Worm (Caenorhabditis elegans) whole organism, mixed stage, embryonic: ENCODE results near the gene C17E7.9.

Source experiments
- M03D4.4 ChIP-seq: sonication (generic microtip); optimal IDR thresholded peaks from 2 replicates; lab custom pipeline; 2017; ENCODE audit warnings: mild to moderate bottlenecking, missing genetic modification characterization, missing compliant biosample characterization
- blmp-1 ChIP-seq: fragments of 150-350 bp; optimal IDR thresholded peaks from 2 replicates; lab custom pipeline; 2014; ENCODE audit warnings: missing biosample characterization, missing genetic modification characterization
- ceh-43 ChIP-seq: fragments of 200-800 bp; sonication (Bioruptor generic); optimal IDR thresholded peaks from 2 replicates; lab custom pipeline; 2018; ENCODE audit warnings: mild to moderate bottlenecking, missing genetic modification characterization, moderate library complexity, missing compliant biosample characterization
- ceh-83 ChIP-seq: fragments of 200-800 bp; sonication (Bioruptor generic); optimal IDR thresholded peaks from 2 replicates; lab custom pipeline; 2018; ENCODE audit warnings: mild to moderate bottlenecking, missing genetic modification characterization, missing compliant biosample characterization
- drap-1 ChIP-seq: fragments of 200-800 bp; sonication (Bioruptor generic); optimal IDR thresholded peaks from 3 replicates; lab custom pipeline; 2018; ENCODE audit warnings: mild to moderate bottlenecking, missing genetic modification characterization, missing compliant biosample characterization
- elt-1 ChIP-seq: sonication (generic microtip); optimal IDR thresholded peaks from 2 replicates; lab custom pipeline; 2017; ENCODE audit warnings: missing genetic modification characterization, mild to moderate bottlenecking, missing compliant biosample characterization, antibody characterized with exemption, moderate library complexity, borderline replicate concordance; ENCODE audit not compliant: insufficient read depth
- elt-3 ChIP-seq: fragments of 150-350 bp; optimal IDR thresholded peaks from 2 replicates; lab custom pipeline; 2014; ENCODE audit warnings: missing biosample characterization, missing genetic modification characterization
- ham-2 ChIP-seq: fragments of 200-800 bp; sonication (Bioruptor generic); optimal IDR thresholded peaks from 2 replicates; lab custom pipeline; 2018; ENCODE audit warnings: mild to moderate bottlenecking, missing genetic modification characterization, missing compliant biosample characterization
- lin-13 ChIP-seq: fragments of 150-350 bp; optimal IDR thresholded peaks from 2 replicates; lab custom pipeline; 2014; ENCODE audit warnings: missing biosample characterization, missing genetic modification characterization
- lin-32 ChIP-seq: fragments of 200-800 bp; sonication (Bioruptor generic); optimal IDR thresholded peaks from 2 replicates; lab custom pipeline; 2018; ENCODE audit warnings: mild to moderate bottlenecking, missing genetic modification characterization, missing compliant biosample characterization
- lsy-2 ChIP-seq: fragments of 150-350 bp; optimal IDR thresholded peaks from 2 replicates; lab custom pipeline; 2014; ENCODE audit warnings: missing biosample characterization, missing genetic modification characterization
- mab-5 ChIP-seq: fragments of 150-350 bp; optimal IDR thresholded peaks from 2 replicates; lab custom pipeline; 2014; ENCODE audit warnings: missing biosample characterization, missing genetic modification characterization
- mep-1 ChIP-seq: fragments of 150-350 bp; optimal IDR thresholded peaks from 2 replicates; lab custom pipeline; 2017; ENCODE audit warnings: missing biosample characterization, missing genetic modification reagents, missing genetic modification characterization, inconsistent platforms
- mls-2 ChIP-seq: sonication (generic microtip); optimal IDR thresholded peaks from 2 replicates; lab custom pipeline; 2016; ENCODE audit warnings: mild to moderate bottlenecking, missing genetic modification characterization, moderate library complexity, missing compliant biosample characterization
- nhr-12 ChIP-seq: fragments of 150-350 bp; optimal IDR thresholded peaks from 2 replicates; lab custom pipeline; 2014; ENCODE audit warnings: missing biosample characterization, missing genetic modification characterization
- nhr-2 ChIP-seq: fragments of 150-350 bp; optimal IDR thresholded peaks from 2 replicates; lab custom pipeline; 2014; ENCODE audit warnings: missing biosample characterization, missing genetic modification characterization
- nhr-237 ChIP-seq: fragments of 150-350 bp; optimal IDR thresholded peaks from 2 replicates; lab custom pipeline; 2014; ENCODE audit warnings: missing biosample characterization, missing genetic modification characterization
- nhr-76 ChIP-seq: sonication (generic microtip); optimal IDR thresholded peaks from 2 replicates; lab custom pipeline; 2017; ENCODE audit warnings: missing biosample characterization, missing genetic modification characterization
- pha-4 ChIP-seq: fragments of 150-350 bp; optimal IDR thresholded peaks from 2 replicates; lab custom pipeline; 2018; ENCODE audit warnings: missing biosample characterization, missing genetic modification reagents, missing genetic modification characterization
- sem-2 ChIP-seq: fragments of 200-800 bp; sonication (Bioruptor generic); optimal IDR thresholded peaks from 2 replicates; lab custom pipeline; 2018; ENCODE audit warnings: mild to moderate bottlenecking, missing genetic modification characterization, missing compliant biosample characterization
- snpc-4 ChIP-seq: fragments of 150-350 bp; optimal IDR thresholded peaks from 2 replicates; lab custom pipeline; 2014; ENCODE audit warnings: missing biosample characterization, missing genetic modification characterization
- sptf-1 ChIP-seq: sonication (generic microtip); optimal IDR thresholded peaks from 2 replicates; lab custom pipeline; 2017; ENCODE audit warnings: mild to moderate bottlenecking, missing genetic modification characterization, moderate library complexity, missing compliant biosample characterization
- unc-120 ChIP-seq: sonication (generic microtip); optimal IDR thresholded peaks from 2 replicates; lab custom pipeline; 2017; ENCODE audit warnings: missing genetic modification characterization, missing compliant biosample characterization; ENCODE audit not compliant: poor library complexity, severe bottlenecking
- unc-39 ChIP-seq: fragments of 150-350 bp; optimal IDR thresholded peaks from 2 replicates; lab custom pipeline; 2014; ENCODE audit warnings: missing biosample characterization, missing genetic modification characterization
- unc-62 ChIP-seq: fragments of 150-350 bp; optimal IDR thresholded peaks from 2 replicates; lab custom pipeline; 2014; ENCODE audit warnings: missing biosample characterization, missing genetic modification reagents, missing genetic modification characterization
- zip-8 ChIP-seq: fragments of 150-350 bp; optimal IDR thresholded peaks from 2 replicates; lab custom pipeline; 2014; ENCODE audit warnings: missing biosample characterization, missing genetic modification characterization
- ztf-11 ChIP-seq: fragments of 150-350 bp; optimal IDR thresholded peaks from 2 replicates; lab custom pipeline; 2014; ENCODE audit warnings: missing biosample characterization, missing genetic modification characterization

Gene C17E7.9

DNA sequence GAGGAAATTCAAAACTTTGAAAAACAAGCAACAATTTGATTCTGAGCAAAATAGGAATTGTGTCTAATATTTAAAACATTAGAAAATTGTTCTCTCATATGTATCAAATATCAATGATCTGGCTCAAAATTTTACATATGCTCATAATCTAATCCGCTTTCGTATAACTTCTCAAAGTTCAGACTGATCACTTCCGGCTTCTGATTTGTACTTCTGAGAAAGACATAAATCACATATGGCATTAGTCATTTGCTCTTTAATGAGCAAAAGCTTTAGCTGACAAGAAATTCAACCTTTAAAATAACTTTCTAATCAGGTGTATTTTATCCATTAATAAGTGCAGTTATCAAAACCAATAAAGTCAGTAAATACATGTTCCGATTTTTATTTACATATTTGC lies 34.7 kb downstream of the C17E7.9 start:
- TF ChIP-seq nhr-12 (tag; lab: Kevin White, UChicago) (no peak), mab-5 (tag; lab: Kevin White, UChicago) (no peak), zip-8 (tag; lab: Kevin White, UChicago) (no peak), sem-2 (GFP tag; lab: Kevin White, UChicago) (no peak), mls-2 (tag; lab: Kevin White, UChicago) (no peak), nhr-76 (tag; lab: Kevin White, UChicago) (no peak), lsy-2 (no peak), elt-1 (tag; lab: Kevin White, UChicago) (no peak)

DNA sequence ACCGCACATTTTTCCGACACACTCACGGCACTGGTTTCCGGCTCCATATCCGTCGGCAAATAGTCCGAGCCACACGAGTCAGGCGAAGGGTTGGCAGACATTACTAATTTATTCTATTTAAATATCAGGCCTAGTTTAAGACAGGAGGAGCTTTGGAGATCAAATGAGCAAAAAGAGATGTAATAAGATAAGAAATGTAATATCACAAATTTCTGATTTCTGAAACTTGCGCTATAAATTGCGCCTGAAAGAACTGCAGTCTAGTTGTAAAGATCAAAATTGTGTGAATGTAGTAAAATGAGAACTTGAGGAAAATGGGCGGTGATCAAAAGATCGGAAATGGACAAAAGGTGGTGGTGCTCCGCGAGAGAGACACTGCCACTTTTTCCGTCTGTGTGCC lies 35.8 kb downstream of the C17E7.9 start, which contains the start of gene nhr-186:
Gene nhr-186, minus strand, starts transcription at position 101 of the 400 bp plus-strand sequence.
- TF ChIP-seq elt-3 (tag; lab: Kevin White, UChicago) (no peak), lsy-2 (no peak)
- TF ChIP-seq, all 35 proteins: peak for 0

DNA sequence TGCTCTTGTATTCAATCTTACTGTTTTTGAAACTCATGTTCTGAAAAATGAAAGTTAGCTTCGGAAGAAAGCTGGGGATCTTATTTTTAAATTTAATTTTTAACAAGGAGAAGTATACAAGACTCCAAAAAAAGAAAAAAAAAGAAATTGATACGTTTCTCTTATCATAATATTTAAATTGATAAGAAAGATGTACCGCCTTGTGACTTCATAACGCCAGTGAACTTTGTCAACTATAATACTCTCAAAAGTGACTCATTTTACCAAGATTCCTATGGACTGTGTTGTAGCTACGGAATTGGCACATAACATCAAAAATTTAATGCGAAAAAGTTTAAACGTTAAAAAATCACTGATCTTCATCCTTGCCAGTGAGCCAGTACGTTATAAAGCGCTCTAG lies 38.9 kb downstream of the C17E7.9 start:
- no peak for TF ChIP-seq nhr-2
- no peak for TF ChIP-seq ceh-43
- no peak for TF ChIP-seq ceh-83

DNA sequence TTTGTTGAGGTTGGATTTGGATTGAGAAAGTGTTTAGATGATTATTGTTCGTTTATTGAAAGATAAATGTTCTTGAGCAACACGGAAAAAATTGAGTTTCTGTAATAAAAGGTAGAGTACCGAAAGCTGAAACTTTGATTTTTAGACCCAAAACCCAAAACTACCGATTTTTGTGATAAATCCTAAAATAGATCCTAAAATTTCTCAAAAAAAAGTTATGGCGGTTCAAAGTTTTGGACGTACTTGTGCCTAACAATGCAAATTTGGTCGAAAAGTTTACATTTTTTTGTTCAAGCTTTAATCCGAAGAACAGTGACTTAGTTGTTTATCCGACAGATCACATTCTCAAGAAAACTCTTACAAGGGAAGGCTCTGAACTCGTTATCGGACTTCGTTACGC lies 43.4 kb downstream of the C17E7.9 start, which contains the start of gene nhr-185:
Gene nhr-185, minus strand, starts transcription at position 101 of the 400 bp plus-strand sequence.
- TF ChIP-seq blmp-1 (tag; lab: Kevin White, UChicago) (no peak), snpc-4 (tag; lab: Kevin White, UChicago) (no peak), unc-62 (no peak), unc-120 (tag; lab: Kevin White, UChicago) (no peak), mls-2 (tag; lab: Kevin White, UChicago) (no peak), nhr-237 (no peak), lin-13 (tag; lab: Kevin White, UChicago) (no peak), sptf-1 (tag; lab: Kevin White, UChicago) (no peak), zip-8 (tag; lab: Kevin White, UChicago) (no peak)

DNA sequence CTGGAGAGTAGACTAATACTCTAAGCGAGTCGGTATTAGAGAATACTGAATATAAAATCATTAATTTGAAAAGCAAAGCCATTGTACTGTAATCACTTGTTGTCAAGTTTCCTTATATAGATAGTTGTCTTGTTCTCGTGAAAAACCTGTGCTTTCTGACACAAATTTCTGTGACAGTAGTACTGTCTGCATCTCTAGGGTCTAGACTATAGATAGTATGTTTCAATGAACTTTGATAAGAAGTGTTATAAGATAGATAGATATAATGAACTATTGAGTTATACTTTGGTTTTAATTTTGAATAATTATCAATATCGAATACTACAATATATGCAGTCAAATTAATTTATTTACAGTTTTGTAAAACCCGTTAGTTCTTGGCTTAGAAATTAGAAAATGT lies 46.7 kb downstream of the C17E7.9 start, which contains the start of gene ugt-32:
Gene ugt-32, minus strand, starts transcription at position 82 of the 400 bp plus-strand sequence.
- no peak for TF ChIP-seq unc-39 (tag; lab: Kevin White, UChicago)
- no peak for TF ChIP-seq mls-2 (tag; lab: Kevin White, UChicago)
- no peak for TF ChIP-seq nhr-237
- TF ChIP-seq nhr-2 = no peak
- TF ChIP-seq elt-3 (tag; lab: Kevin White, UChicago) = no peak
- no peak for TF ChIP-seq M03D4.4 (tag; lab: Kevin White, UChicago)
- TF ChIP-seq snpc-4 (tag; lab: Kevin White, UChicago) = no peak
- TF ChIP-seq lin-32 = no peak
- TF ChIP-seq mab-5 (tag; lab: Kevin White, UChicago) = no peak
- no peak for TF ChIP-seq ceh-43
- TF ChIP-seq ham-2 (GFP tag; lab: Kevin White, UChicago) = no peak
- TF ChIP-seq lsy-2 = no peak
- TF ChIP-seq ztf-11 (tag; lab: Kevin White, UChicago) = no peak
- TF ChIP-seq drap-1 (GFP tag; lab: Kevin White, UChicago) = no peak

DNA sequence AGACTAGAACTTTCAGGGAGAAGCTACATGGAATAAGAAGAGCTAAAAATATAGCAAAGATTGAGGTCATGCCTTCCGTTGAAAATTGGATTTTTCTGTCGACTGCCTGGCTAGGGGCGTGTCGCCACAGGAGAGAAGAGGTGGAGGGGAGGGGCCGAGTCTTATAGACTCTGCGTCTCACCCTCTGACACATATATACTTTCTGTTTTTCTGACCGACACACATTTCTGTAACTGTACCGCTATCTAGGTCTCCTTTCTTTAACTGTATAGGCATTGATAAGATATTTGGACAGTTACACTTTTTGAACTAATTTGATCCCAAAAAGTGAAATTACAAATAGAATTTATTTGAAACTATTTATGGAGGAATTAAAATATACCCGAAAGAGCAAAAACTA lies 49.2 kb downstream of the C17E7.9 start:
- TF ChIP-seq lin-13 (tag; lab: Kevin White, UChicago) (no peak), lsy-2 (no peak), ham-2 (GFP tag; lab: Kevin White, UChicago) (no peak), nhr-12 (tag; lab: Kevin White, UChicago) (no peak), unc-39 (tag; lab: Kevin White, UChicago) (no peak), M03D4.4 (tag; lab: Kevin White, UChicago) (no peak), snpc-4 (tag; lab: Kevin White, UChicago) (no peak), ceh-43 (no peak), mls-2 (tag; lab: Kevin White, UChicago) (no peak), unc-120 (tag; lab: Kevin White, UChicago) (no peak), mep-1 (tag; lab: Kevin White, UChicago) (no peak), lin-32 (no peak), elt-3 (tag; lab: Kevin White, UChicago) (no peak), pha-4 (tag; lab: Kevin White, UChicago) (no peak), mab-5 (tag; lab: Kevin White, UChicago) (no peak), ztf-11 (tag; lab: Kevin White, UChicago) (no peak), nhr-76 (tag; lab: Kevin White, UChicago) (no peak), blmp-1 (tag; lab: Kevin White, UChicago) (no peak), nhr-237 (no peak), drap-1 (GFP tag; lab: Kevin White, UChicago) (no peak)
